Fruit fly (Drosophila melanogaster): ENCODE measurements around the gene Btnd.

The Btnd gene

dm6 chrX:6263614-6264130 lies 44.5 kb upstream of the Btnd start:
- TF ChIP-seq D1 (tag; optimal IDR thresholded peaks at IDR 0.05), result no peak
- TF ChIP-seq Snoo (tag; optimal IDR thresholded peaks at IDR 0.05), result no peak
- 0 out of 3 replicates have a peak, but pooled peaks have one; percentile 48 for TF ChIP-seq fd96Ca (GFP tag; IDR thresholded peaks at IDR 0.05)
- TF ChIP-seq CG14655 (GFP tag; optimal IDR thresholded peaks at IDR 0.05), result no peak
- TF ChIP-seq CG12605 (GFP tag; IDR thresholded peaks at IDR 0.05), result no peak
- no peak for TF ChIP-seq CG4496 (GFP tag; IDR thresholded peaks at IDR 0.05)
- peak; percentile 57 for TF ChIP-seq CG8301 (tag; optimal IDR thresholded peaks at IDR 0.05)
- TF ChIP-seq CG34367 (tag; optimal IDR thresholded peaks at IDR 0.05), result peak; percentile 16
- peak; percentile 14 for TF ChIP-seq Pif1A (GFP tag; optimal IDR thresholded peaks at IDR 0.05)
- peak; percentile 32 for TF ChIP-seq CG15710 (tag; optimal IDR thresholded peaks at IDR 0.05)
- 0 out of 2 replicates have a peak, but pooled peaks have one; percentile 15 for TF ChIP-seq rn (GFP tag; IDR thresholded peaks at IDR 0.05)
- peak; percentile 69 for TF ChIP-seq CG32121 (GFP tag; IDR thresholded peaks at IDR 0.05)
- no peak for TF ChIP-seq CG13204 (GFP tag; optimal IDR thresholded peaks at IDR 0.05)
- no peak for TF ChIP-seq CG10348 (GFP tag; IDR thresholded peaks at IDR 0.05)
- TF ChIP-seq CG8159 (tag; optimal IDR thresholded peaks at IDR 0.05), result peak; percentile 32
- TF ChIP-seq Ets98B (GFP tag; IDR thresholded peaks at IDR 0.05), result peak; percentile 25; the same call in 1 of the 2 replicates
- TF ChIP-seq Pif1B (GFP tag; optimal IDR thresholded peaks at IDR 0.05), result no peak
- peak; percentile 21 for TF ChIP-seq CG17806 (tag; optimal IDR thresholded peaks at IDR 0.05)
- TF ChIP-seq gl (tag; optimal IDR thresholded peaks at IDR 0.05), result no peak
- peak; percentile 39 for TF ChIP-seq CG9948 (tag; optimal IDR thresholded peaks at IDR 0.05)
- TF ChIP-seq EcR (GFP tag; optimal IDR thresholded peaks at IDR 0.05), result no peak

dm6 chrX:6260900-6261299 lies 41.8 kb upstream of the Btnd start, which contains the start of gene Josd:
Gene Josd (plus strand): TSS chrX:6261169.
- TF ChIP-seq CG12605 (GFP tag; IDR thresholded peaks at IDR 0.05), result no peak

dm6 chrX:6259696-6260095 lies 40.6 kb upstream of the Btnd start:
- TF ChIP-seq CG9948 (tag; optimal IDR thresholded peaks at IDR 0.05), result no peak
- TF ChIP-seq D1 (tag; optimal IDR thresholded peaks at IDR 0.05), result no peak
- no peak for TF ChIP-seq Pif1A (GFP tag; optimal IDR thresholded peaks at IDR 0.05)
- TF ChIP-seq CG4496 (GFP tag; IDR thresholded peaks at IDR 0.05), result no peak
- no peak for TF ChIP-seq CG12605 (GFP tag; IDR thresholded peaks at IDR 0.05)
- TF ChIP-seq Snoo (tag; optimal IDR thresholded peaks at IDR 0.05), result no peak
- TF ChIP-seq CG34367 (tag; optimal IDR thresholded peaks at IDR 0.05), result no peak
- TF ChIP-seq gl (tag; optimal IDR thresholded peaks at IDR 0.05), result no peak
- TF ChIP-seq CG10348 (GFP tag; IDR thresholded peaks at IDR 0.05), result no peak
- TF ChIP-seq CG15710 (tag; optimal IDR thresholded peaks at IDR 0.05), result no peak
- no peak for TF ChIP-seq Ets98B (GFP tag; IDR thresholded peaks at IDR 0.05)
- no peak for TF ChIP-seq EcR (GFP tag; optimal IDR thresholded peaks at IDR 0.05)
- TF ChIP-seq fd96Ca (GFP tag; IDR thresholded peaks at IDR 0.05), result no peak
- TF ChIP-seq CG17806 (tag; optimal IDR thresholded peaks at IDR 0.05), result no peak

- TF ChIP-seq CG9948 (tag; optimal IDR thresholded peaks at IDR 0.05), result no peak
- TF ChIP-seq CG14655 (GFP tag; optimal IDR thresholded peaks at IDR 0.05), result no peak
- TF ChIP-seq CG34367 (tag; optimal IDR thresholded peaks at IDR 0.05), result no peak
- peak; percentile 11 for TF ChIP-seq CG15710 (tag; optimal IDR thresholded peaks at IDR 0.05)
- no peak for TF ChIP-seq Snoo (tag; optimal IDR thresholded peaks at IDR 0.05)
- TF ChIP-seq Pif1B (GFP tag; optimal IDR thresholded peaks at IDR 0.05), result peak; percentile 6
- no peak for TF ChIP-seq Ets98B (GFP tag; IDR thresholded peaks at IDR 0.05)
- TF ChIP-seq CG10348 (GFP tag; IDR thresholded peaks at IDR 0.05), result no peak
- no peak for TF ChIP-seq CG12605 (GFP tag; IDR thresholded peaks at IDR 0.05)
- TF ChIP-seq rn (GFP tag; IDR thresholded peaks at IDR 0.05), result no peak
- TF ChIP-seq CG13204 (GFP tag; optimal IDR thresholded peaks at IDR 0.05), result no peak
- TF ChIP-seq Pif1A (GFP tag; optimal IDR thresholded peaks at IDR 0.05), result no peak
- no peak for TF ChIP-seq CG32121 (GFP tag; IDR thresholded peaks at IDR 0.05)
- no peak for TF ChIP-seq EcR (GFP tag; optimal IDR thresholded peaks at IDR 0.05)
- no peak for TF ChIP-seq CG17806 (tag; optimal IDR thresholded peaks at IDR 0.05)
- TF ChIP-seq fd96Ca (GFP tag; IDR thresholded peaks at IDR 0.05), result no peak
- TF ChIP-seq CG8159 (tag; optimal IDR thresholded peaks at IDR 0.05), result no peak
- TF ChIP-seq D1 (tag; optimal IDR thresholded peaks at IDR 0.05), result no peak
These were observed 36.3 kb upstream of the Btnd start, which contains the start of the genes Rbcn-3A and Spx for dm6 chrX:6255414-6255915. Gene Rbcn-3A (minus strand): TSS chrX:6255487. Gene Spx (plus strand): TSS chrX:6255822.

- no peak for TF ChIP-seq CG14655 (GFP tag; optimal IDR thresholded peaks at IDR 0.05)
- no peak for TF ChIP-seq Snoo (tag; optimal IDR thresholded peaks at IDR 0.05)
- 0 out of 3 replicates have a peak, but pooled peaks have one; percentile 34 for TF ChIP-seq CG4496 (GFP tag; IDR thresholded peaks at IDR 0.05)
- TF ChIP-seq fd96Ca (GFP tag; IDR thresholded peaks at IDR 0.05), result 0 out of 3 replicates have a peak, but pooled peaks have one; percentile 29
- no peak for TF ChIP-seq rn (GFP tag; IDR thresholded peaks at IDR 0.05)
These were observed 35.7 kb upstream of the Btnd start for dm6 chrX:6254617-6255349.

dm6 chrX:6253701-6254100 lies 34.6 kb upstream of the Btnd start:
- no peak for TF ChIP-seq Snoo (tag; optimal IDR thresholded peaks at IDR 0.05)
- no peak for TF ChIP-seq EcR (GFP tag; optimal IDR thresholded peaks at IDR 0.05)
- TF ChIP-seq CG10348 (GFP tag; IDR thresholded peaks at IDR 0.05), result no peak
- no peak for TF ChIP-seq CG34367 (tag; optimal IDR thresholded peaks at IDR 0.05)
- no peak for TF ChIP-seq CG14655 (GFP tag; optimal IDR thresholded peaks at IDR 0.05)
- no peak for TF ChIP-seq Pif1A (GFP tag; optimal IDR thresholded peaks at IDR 0.05)
- TF ChIP-seq CG12605 (GFP tag; IDR thresholded peaks at IDR 0.05), result no peak
- TF ChIP-seq rn (GFP tag; IDR thresholded peaks at IDR 0.05), result no peak
- TF ChIP-seq CG13204 (GFP tag; optimal IDR thresholded peaks at IDR 0.05), result no peak
- TF ChIP-seq CG8301 (tag; optimal IDR thresholded peaks at IDR 0.05), result no peak
- TF ChIP-seq CG17806 (tag; optimal IDR thresholded peaks at IDR 0.05), result no peak
- no peak for TF ChIP-seq Ets98B (GFP tag; IDR thresholded peaks at IDR 0.05)
- TF ChIP-seq Pif1B (GFP tag; optimal IDR thresholded peaks at IDR 0.05), result no peak
- TF ChIP-seq gl (tag; optimal IDR thresholded peaks at IDR 0.05), result no peak
- no peak for TF ChIP-seq CG32121 (GFP tag; IDR thresholded peaks at IDR 0.05)

Data from whole organism, pupa.